Fruit fly (Drosophila melanogaster) Kc167 (cell line): ENCODE results near the gene CG32485.

Source experiments
- Myc ChIP-seq: fragments of >200 bp; optimal IDR thresholded peaks from 2 replicates; lab custom pipeline; 2017; ENCODE audit warnings: missing external identifiers
- insv ChIP-seq: fragments of >200 bp; optimal IDR thresholded peaks from 3 replicates; lab custom pipeline; 2018; ENCODE audit warnings: missing external identifiers
- psq ChIP-seq: fragments of >200 bp; optimal IDR thresholded peaks from 2 replicates; lab custom pipeline; 2017; ENCODE audit warnings: missing external identifiers

DNA sequence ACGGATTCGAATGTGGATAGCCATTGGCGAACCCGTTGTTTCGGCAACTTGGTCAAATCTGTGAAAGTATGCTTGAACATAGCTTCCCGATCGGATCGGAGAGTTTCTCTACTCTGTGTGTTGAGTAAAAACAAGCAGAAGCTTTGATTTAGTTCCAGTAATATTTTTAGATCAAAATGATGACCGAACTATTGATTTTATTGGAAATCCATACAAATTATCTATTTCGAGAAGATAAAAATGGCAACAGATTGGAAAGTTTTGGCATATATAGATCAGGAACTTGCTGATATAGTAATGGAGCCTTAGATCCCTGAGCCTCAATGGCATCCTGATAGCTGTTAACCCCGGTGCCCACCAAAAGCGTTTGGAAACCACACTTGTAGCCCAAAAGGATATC is 34.2 kb upstream of the CG32485 start, which contains the start of gene CG32488:
- TF ChIP-seq insv (lab: Kevin White, UChicago) (no peak), psq (lab: Kevin White, UChicago) (no peak), Myc (no peak)
